Fruit fly (Drosophila melanogaster) whole organism, embryonic: ENCODE data around the gene brm.

Experiments used
- CG10431 ChIP-seq: fragments of 200-800 bp; sonication (Bioruptor generic); optimal IDR thresholded peaks from 3 replicates; lab custom pipeline; 2018; ENCODE audit warnings: missing biosample characterization, mild to moderate bottlenecking, missing genetic modification characterization
- CG10654 ChIP-seq: fragments of 200-800 bp; sonication (Bioruptor generic); optimal IDR thresholded peaks from 2 replicates; lab custom pipeline; 2016; ENCODE audit warnings: missing biosample characterization, missing genetic modification characterization
- CG11093 ChIP-seq: fragments of 200-800 bp; sonication (Bioruptor generic); IDR thresholded peaks from 3 replicates; pipeline ENCODE4 v1.3.6; 2022; ENCODE audit warnings: missing biosample characterization, missing genetic modification characterization
- CG11456 ChIP-seq: fragments of 200-800 bp; sonication (Bioruptor generic); IDR thresholded peaks from 3 replicates; pipeline ENCODE4 v1.3.6; 2022; ENCODE audit warnings: missing biosample characterization, missing genetic modification characterization
- CG12104 ChIP-seq: fragments of 200-800 bp; sonication (Bioruptor generic); optimal IDR thresholded peaks from 3 replicates; lab custom pipeline; 2016; ENCODE audit warnings: missing biosample characterization, missing genetic modification characterization
- CG12942 ChIP-seq: fragments of 200-800 bp; sonication (Bioruptor generic); optimal IDR thresholded peaks from 3 replicates; lab custom pipeline; 2016; ENCODE audit warnings: missing biosample characterization, missing genetic modification characterization
- CG14860 ChIP-seq: fragments of 200-800 bp; sonication (Bioruptor generic); IDR thresholded peaks from 3 replicates; pipeline ENCODE4 v1.3.6; 2022; ENCODE audit warnings: missing biosample characterization, missing genetic modification characterization; ENCODE audit not compliant: partially characterized antibody
- CG15269 ChIP-seq: fragments of 200-800 bp; sonication (Bioruptor generic); optimal IDR thresholded peaks from 2 replicates; lab custom pipeline; 2018; ENCODE audit warnings: missing biosample characterization, mild to moderate bottlenecking, missing genetic modification characterization, moderate library complexity
- CG15514 ChIP-seq: fragments of 200-800 bp; sonication (Bioruptor generic); optimal IDR thresholded peaks from 3 replicates; lab custom pipeline; 2017; ENCODE audit warnings: missing biosample characterization, missing genetic modification characterization, mild to moderate bottlenecking, moderate library complexity, missing genetic modification reagents
- CG1647 ChIP-seq: fragments of 200-800 bp; sonication (Bioruptor generic); optimal IDR thresholded peaks from 3 replicates; lab custom pipeline; 2016; ENCODE audit warnings: missing biosample characterization, missing genetic modification characterization
- CG16815 ChIP-seq: fragments of 200-800 bp; sonication (Bioruptor generic); optimal IDR thresholded peaks from 3 replicates; lab custom pipeline; 2017; ENCODE audit warnings: missing biosample characterization, mild to moderate bottlenecking, missing genetic modification characterization
- CG17612 ChIP-seq: fragments of 200-800 bp; sonication (Bioruptor generic); IDR thresholded peaks from 2 replicates; pipeline ENCODE4 v1.3.6; 2022; ENCODE audit warnings: missing biosample characterization, missing genetic modification characterization
- CG30020 ChIP-seq: fragments of 200-800 bp; optimal IDR thresholded peaks from 2 replicates; lab custom pipeline; 2019; ENCODE audit warnings: missing biosample characterization, mild to moderate bottlenecking, missing genetic modification characterization, moderate library complexity
- CG31365 ChIP-seq: fragments of 200-800 bp; sonication (Bioruptor generic); optimal IDR thresholded peaks from 2 replicates; lab custom pipeline; 2018; ENCODE audit warnings: missing biosample characterization, mild to moderate bottlenecking, missing genetic modification characterization
- CG32772 ChIP-seq: fragments of 200-800 bp; sonication (Bioruptor generic); IDR thresholded peaks from 2 replicates; pipeline ENCODE4 v1.3.6; 2022; ENCODE audit warnings: missing biosample characterization, missing genetic modification characterization
- CG33557 ChIP-seq: fragments of 200-800 bp; sonication (Bioruptor generic); optimal IDR thresholded peaks from 2 replicates; lab custom pipeline; 2019; ENCODE audit warnings: missing biosample characterization, mild to moderate bottlenecking, missing genetic modification characterization, moderate library complexity
- CG34224 ChIP-seq: fragments of 200-800 bp; sonication (Bioruptor generic); IDR thresholded peaks from 3 replicates; pipeline ENCODE4 v1.3.6; 2022; ENCODE audit warnings: missing biosample characterization, missing genetic modification characterization; ENCODE audit not compliant: partially characterized antibody
- CG3726 ChIP-seq: fragments of 200-800 bp; sonication (Bioruptor generic); IDR thresholded peaks from 3 replicates; pipeline ENCODE4, ENCODE4 v1.3.6; 2022; ENCODE audit warnings: missing biosample characterization, missing genetic modification characterization
- CG4360 ChIP-seq: fragments of 200-800 bp; sonication (Bioruptor generic); IDR thresholded peaks from 2 replicates; pipeline ENCODE4 v1.3.6; 2022; ENCODE audit warnings: missing biosample characterization, missing genetic modification characterization
- CG4617 ChIP-seq: fragments of 200-800 bp; sonication (Bioruptor generic); optimal IDR thresholded peaks from 3 replicates; lab custom pipeline; 2016; ENCODE audit warnings: missing biosample characterization, missing genetic modification characterization, borderline replicate concordance
- CG4820 ChIP-seq: fragments of 200-800 bp; sonication (Bioruptor generic); optimal IDR thresholded peaks from 3 replicates; lab custom pipeline; 2016; ENCODE audit warnings: missing biosample characterization, missing genetic modification characterization
- CG5180 ChIP-seq: fragments of 200-800 bp; sonication (Bioruptor generic); optimal IDR thresholded peaks from 3 replicates; lab custom pipeline; 2017; ENCODE audit warnings: missing biosample characterization, missing genetic modification characterization, mild to moderate bottlenecking, moderate library complexity, missing genetic modification reagents
- CG6689 ChIP-seq: fragments of 200-800 bp; sonication (Bioruptor generic); IDR thresholded peaks from 2 replicates; pipeline ENCODE4 v1.3.6; 2022; ENCODE audit warnings: missing biosample characterization, missing genetic modification characterization
- CG9215 ChIP-seq: fragments of 200-800 bp; sonication (Bioruptor generic); IDR thresholded peaks from 2 replicates; pipeline ENCODE4 v1.3.6; 2022; ENCODE audit warnings: missing biosample characterization, missing genetic modification characterization
- CHES-1-like ChIP-seq: fragments of 200-800 bp; sonication (Bioruptor generic); optimal IDR thresholded peaks from 2 replicates; lab custom pipeline; 2016; ENCODE audit warnings: missing biosample characterization, missing genetic modification characterization
- D ChIP-seq, 2 experiments: fragments of 200-800 bp in 1 of 2; fragments of >200 bp in 1 of 2; sonication (Bioruptor generic) in 1 of 2; optimal IDR thresholded peaks; 2 replicates in 1 of 2; 3 replicates in 1 of 2; lab custom pipeline; 2017; ENCODE audit warnings: mild to moderate bottlenecking in 1 of 2, missing biosample characterization in 1 of 2, missing genetic modification characterization in 1 of 2, missing genetic modification reagents in 1 of 2
- E2f2 ChIP-seq: fragments of 200-800 bp; sonication (Bioruptor generic); IDR thresholded peaks from 2 replicates; pipeline ENCODE4 v1.3.6; 2022; ENCODE audit warnings: missing biosample characterization, missing genetic modification characterization
- Eip74EF ChIP-seq, 2 experiments: fragments of 200-800 bp in 1 of 2; fragments of >200 bp in 1 of 2; sonication (Bioruptor generic) in 1 of 2; optimal IDR thresholded peaks; 2 replicates each; lab custom pipeline; 2017 to 2019; ENCODE audit warnings: missing biosample characterization in 2 of 2, missing genetic modification characterization in 2 of 2, mild to moderate bottlenecking in 1 of 2, moderate library complexity in 1 of 2
- Fer3 ChIP-seq: fragments of 200-800 bp; sonication (Bioruptor generic); optimal IDR thresholded peaks from 2 replicates; lab custom pipeline; 2018; ENCODE audit warnings: missing biosample characterization, mild to moderate bottlenecking, missing genetic modification characterization, moderate library complexity
- Hey ChIP-seq: fragments of 200-800 bp; sonication (Bioruptor generic); optimal IDR thresholded peaks from 3 replicates; lab custom pipeline; 2018; ENCODE audit warnings: missing biosample characterization, mild to moderate bottlenecking, missing genetic modification characterization
- Hmx ChIP-seq: fragments of 200-800 bp; sonication (Bioruptor generic); optimal IDR thresholded peaks from 2 replicates; lab custom pipeline; 2016; ENCODE audit warnings: missing biosample characterization, missing genetic modification characterization
- Kr ChIP-seq: fragments of 200-800 bp; sonication (Bioruptor generic); optimal IDR thresholded peaks from 2 replicates; lab custom pipeline; 2017; ENCODE audit warnings: missing biosample characterization, mild to moderate bottlenecking, missing genetic modification characterization
- Mad ChIP-seq: fragments of 200-800 bp; sonication (Bioruptor generic); optimal IDR thresholded peaks from 2 replicates; lab custom pipeline; 2016; ENCODE audit warnings: missing biosample characterization, missing genetic modification characterization
- Med ChIP-seq: fragments of 200-800 bp; sonication (Bioruptor generic); peaks from one replicate; lab custom pipeline; 2016; ENCODE audit warnings: missing biosample characterization, missing genetic modification characterization, mild to moderate bottlenecking, inconsistent platforms, moderate library complexity
- TFAM ChIP-seq: fragments of 200-800 bp; sonication (Bioruptor generic); optimal IDR thresholded peaks from 2 replicates; lab custom pipeline; 2017; ENCODE audit warnings: missing biosample characterization, missing genetic modification characterization, inconsistent platforms
- Taf1 ChIP-seq: fragments of 200-800 bp; sonication (Bioruptor generic); IDR thresholded peaks from 2 replicates; pipeline ENCODE4 v1.3.6; 2022; ENCODE audit warnings: missing biosample characterization, missing genetic modification characterization
- abd-A ChIP-seq: fragments of 200-800 bp; sonication (Bioruptor generic); optimal IDR thresholded peaks from 3 replicates; lab custom pipeline; 2019; ENCODE audit warnings: missing biosample characterization, mild to moderate bottlenecking, missing genetic modification characterization, moderate library complexity
- ap ChIP-seq: fragments of 200-800 bp; sonication (Bioruptor generic); IDR thresholded peaks from 2 replicates; pipeline ENCODE4 v1.3.6; 2022; ENCODE audit warnings: missing biosample characterization, missing genetic modification characterization
- bcd ChIP-seq: fragments of 200-800 bp; sonication (Bioruptor generic); optimal IDR thresholded peaks from 2 replicates; lab custom pipeline; 2017; ENCODE audit warnings: missing biosample characterization, mild to moderate bottlenecking, missing genetic modification characterization
- bowl ChIP-seq: fragments of 200-800 bp; sonication (Bioruptor generic); IDR thresholded peaks from 2 replicates; pipeline ENCODE4 v1.3.6; 2022; ENCODE audit warnings: missing biosample characterization, missing genetic modification characterization
- croc ChIP-seq: fragments of 200-800 bp; sonication (Bioruptor generic); conservative IDR thresholded peaks from 3 replicates; pipeline ENCODE4 v1.3.6; 2022; ENCODE audit warnings: missing biosample characterization, missing genetic modification characterization
- en ChIP-seq: fragments of 200-800 bp; sonication (Bioruptor generic); optimal IDR thresholded peaks from 2 replicates; lab custom pipeline; 2016; ENCODE audit warnings: missing biosample characterization, missing genetic modification characterization
- gcm2 ChIP-seq: fragments of 200-800 bp; sonication (Bioruptor generic); optimal IDR thresholded peaks from 2 replicates; lab custom pipeline; 2016; ENCODE audit warnings: missing biosample characterization, missing genetic modification characterization
- gem ChIP-seq: fragments of 200-800 bp; sonication (Bioruptor generic); optimal IDR thresholded peaks from 2 replicates; lab custom pipeline; 2019; ENCODE audit warnings: missing biosample characterization, mild to moderate bottlenecking, missing genetic modification characterization, moderate library complexity
- gro ChIP-seq: fragments of 200-800 bp; sonication (Bioruptor generic); optimal IDR thresholded peaks from 2 replicates; lab custom pipeline; 2016; ENCODE audit warnings: missing biosample characterization, missing genetic modification characterization
- gsb ChIP-seq: fragments of 200-800 bp; sonication (Bioruptor generic); IDR thresholded peaks from 2 replicates; pipeline ENCODE4 v1.3.6; 2022; ENCODE audit warnings: missing biosample characterization, missing genetic modification characterization
- luna ChIP-seq: fragments of 200-800 bp; sonication (Bioruptor generic); optimal IDR thresholded peaks from 2 replicates; lab custom pipeline; 2016; ENCODE audit warnings: missing biosample characterization, missing genetic modification characterization
- salm ChIP-seq: fragments of 200-800 bp; sonication (Bioruptor generic); optimal IDR thresholded peaks from 2 replicates; lab custom pipeline; 2018; ENCODE audit warnings: missing biosample characterization, mild to moderate bottlenecking, missing genetic modification characterization
- tap ChIP-seq: fragments of 200-800 bp; optimal IDR thresholded peaks from 3 replicates; lab custom pipeline; 2019; ENCODE audit warnings: missing biosample characterization, mild to moderate bottlenecking, missing genetic modification characterization, moderate library complexity
- tin ChIP-seq: fragments of 200-800 bp; sonication (Bioruptor generic); optimal IDR thresholded peaks from 3 replicates; lab custom pipeline; 2016; ENCODE audit warnings: missing biosample characterization, missing genetic modification characterization

The brm gene

DNA sequence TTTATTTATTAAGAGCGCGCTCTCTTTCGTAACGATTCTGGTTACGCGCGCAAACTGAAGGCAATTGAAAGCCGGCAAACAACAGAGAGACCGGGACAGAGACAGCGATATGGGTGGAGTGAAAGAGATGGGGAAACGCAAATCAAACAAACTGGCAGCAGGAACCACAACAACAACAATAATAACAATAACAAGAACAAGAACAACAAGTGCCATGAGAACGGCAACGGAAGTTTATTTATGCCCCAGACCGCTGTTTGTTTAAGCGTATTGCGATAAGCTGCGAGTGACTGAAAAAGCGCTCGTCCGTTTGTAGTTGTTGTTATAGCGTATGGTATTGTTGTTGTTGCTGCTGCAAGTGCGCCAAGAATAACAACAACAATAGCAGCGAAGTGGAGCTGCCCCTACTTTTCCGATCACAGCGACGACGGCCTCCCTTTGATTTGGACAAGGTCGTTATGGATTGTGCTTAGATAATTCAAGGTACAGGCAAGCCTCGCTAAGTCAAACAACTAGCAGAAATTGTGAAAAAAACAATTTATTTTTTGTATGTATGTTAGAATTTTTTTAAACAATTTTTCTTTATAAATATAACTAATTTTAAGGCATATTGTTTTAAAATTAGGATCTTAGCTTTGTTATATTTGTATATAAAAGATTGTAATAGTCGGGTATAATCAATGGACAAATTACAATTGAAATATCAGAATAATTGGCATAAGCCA is 43.6 kb upstream of the brm start (continued):
- peak; percentile 44; the same call in 1 of the 2 replicates for TF ChIP-seq ap (GFP tag; lab: Robert Waterston, UW)
- TF ChIP-seq tin = no peak
- TF ChIP-seq CG10431 (GFP tag; lab: Kevin White, UChicago) = peak; percentile 83
- TF ChIP-seq CG15514 = peak; percentile 55
- peak in 1 of 2 experiments; percentile 67 for TF ChIP-seq Eip74EF (GFP tag; optimal IDR thresholded peaks at IDR 0.05; lab: Kevin White, UChicago)
- TF ChIP-seq CG16815 (GFP tag; lab: Kevin White, UChicago) = no peak
- TF ChIP-seq gro = peak; percentile 47
- peak; percentile 57 for TF ChIP-seq bcd (GFP tag; lab: Kevin White, UChicago)
- TF ChIP-seq salm (tag; lab: Kevin White, UChicago) = peak; percentile 55
- TF ChIP-seq CG11456 = peak; percentile 71; the same call in 1 of the 3 replicates
- no peak for TF ChIP-seq abd-A (tag; lab: Kevin White, UChicago)
- TF ChIP-seq Hey (tag; lab: Kevin White, UChicago) = peak; percentile 80
- TF ChIP-seq luna (GFP tag; lab: Kevin White, UChicago) = peak; percentile 14
- TF ChIP-seq CG32772 (GFP tag; lab: Robert Waterston, UW) = no peak
- TF ChIP-seq CG34224 (GFP tag; lab: Robert Waterston, UW) = no peak
- peak; percentile 38 for TF ChIP-seq CG4820
- no peak for TF ChIP-seq CG14860 (GFP tag; lab: Robert Waterston, UW)
- peak; percentile 85 for TF ChIP-seq CG33557 (GFP tag; lab: Kevin White, UChicago)
- TF ChIP-seq gem = peak; percentile 60
- peak; percentile 80 for TF ChIP-seq CHES-1-like (GFP tag; lab: Kevin White, UChicago)
- peak; percentile 37; the same call in 1 of the 3 replicates for TF ChIP-seq CG11093 (GFP tag; lab: Robert Waterston, UW)
- peak; percentile 79 for TF ChIP-seq bowl (GFP tag; lab: Robert Waterston, UW)
- peak; percentile 57 for TF ChIP-seq gcm2 (GFP tag; lab: Kevin White, UChicago)
- peak; percentile 55 for TF ChIP-seq CG31365
- TF ChIP-seq E2f2 (GFP tag; lab: Robert Waterston, UW) = peak; percentile 55
- no peak for TF ChIP-seq TFAM
- TF ChIP-seq Taf1 (GFP tag; lab: Robert Waterston, UW) = no peak
- no peak for TF ChIP-seq Hmx (GFP tag; lab: Kevin White, UChicago)
- TF ChIP-seq Med = peak; percentile 96
- TF ChIP-seq CG12942 (GFP tag; lab: Kevin White, UChicago) = peak; percentile 50
- peak; percentile 53 for TF ChIP-seq CG5180 (GFP tag; lab: Kevin White, UChicago)
- peak; percentile 17 for TF ChIP-seq tap
- peak; percentile 0 for TF ChIP-seq Mad (GFP tag; lab: Kevin White, UChicago)
- TF ChIP-seq CG1647 = peak; percentile 34
- TF ChIP-seq Fer3 (tag; lab: Kevin White, UChicago) = no peak
- TF ChIP-seq CG30020 (tag; lab: Kevin White, UChicago) = no peak

DNA sequence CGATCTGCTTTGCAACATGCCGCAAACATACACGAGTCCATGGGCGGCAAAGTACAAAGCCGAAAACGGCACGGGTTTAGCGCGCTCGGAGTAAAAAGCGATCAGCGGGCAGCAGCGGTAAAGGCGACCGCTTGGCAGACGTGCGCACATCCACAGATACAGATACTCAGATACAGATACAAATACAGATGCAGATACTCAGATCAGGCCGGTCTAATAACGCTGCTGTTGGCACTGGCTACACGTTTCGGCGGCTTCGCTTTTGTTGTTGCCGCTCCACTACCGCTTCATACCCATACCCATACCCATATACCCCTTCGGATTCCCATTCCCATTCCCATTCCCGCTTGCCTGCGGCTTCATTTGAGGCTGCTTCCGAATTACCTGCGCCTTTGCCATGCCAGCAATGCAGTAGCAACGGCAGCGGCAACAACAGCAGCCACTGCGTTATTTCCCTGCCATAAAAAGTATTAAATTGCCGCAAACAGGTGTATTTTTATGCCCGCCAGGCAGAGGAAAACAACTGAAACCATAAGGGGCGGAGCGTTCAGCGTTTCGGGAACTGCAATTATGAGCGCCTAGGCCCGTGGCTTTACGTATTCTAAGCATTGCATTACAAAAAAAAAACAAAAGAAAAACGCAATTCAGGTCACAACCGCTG is 42.5 kb upstream of the brm start:
- peak; percentile 38 for TF ChIP-seq Kr (GFP tag; lab: Kevin White, UChicago)
- TF ChIP-seq gsb (GFP tag; lab: Robert Waterston, UW) = no peak
- TF ChIP-seq D (optimal IDR thresholded peaks at IDR 0.05; lab: Kevin White, UChicago) = peak; percentile 77
- TF ChIP-seq D (GFP tag; optimal IDR thresholded peaks at IDR 0.05; lab: Kevin White, UChicago) = no peak
- TF ChIP-seq CG6689 (GFP tag; lab: Robert Waterston, UW) = 0 out of 2 replicates have a peak, but pooled peaks have one; percentile 3
- TF ChIP-seq CG12104 (GFP tag; lab: Kevin White, UChicago) = no peak
- no peak for TF ChIP-seq croc (GFP tag; lab: Robert Waterston, UW)
- TF ChIP-seq en (GFP tag; lab: Kevin White, UChicago) = no peak
- TF ChIP-seq CG4360 = peak; percentile 77
- TF ChIP-seq CG4617 (GFP tag; lab: Kevin White, UChicago) = no peak
- no peak for TF ChIP-seq CG9215 (GFP tag; lab: Robert Waterston, UW)
- no peak for TF ChIP-seq CG17612 (GFP tag; lab: Robert Waterston, UW)
- no peak for TF ChIP-seq CG10654
- no peak for TF ChIP-seq CG3726 (GFP tag; lab: Robert Waterston, UW)
- peak; percentile 46 for TF ChIP-seq CG15269 (tag; lab: Kevin White, UChicago)
